Worm (Caenorhabditis elegans) whole organism, early embryonic: ENCODE data around the gene K08D12.4.

Source experiments
- ets-7 ChIP-seq: sonication (generic microtip); optimal IDR thresholded peaks from 2 replicates; lab custom pipeline; 2016; ENCODE audit warnings: missing genotype, missing genetic modification characterization, missing compliant biosample characterization
- pes-1 ChIP-seq: fragments of 200-800 bp; sonication (Bioruptor generic); IDR thresholded peaks from 2 replicates; pipeline ENCODE4 v1.3.6; 2022; ENCODE audit warnings: missing genetic modification reagents, missing genetic modification characterization, missing compliant biosample characterization

ce11 chrIV:1722953-1723352 lies 15.9 kb downstream of the K08D12.4 start:
- TF ChIP-seq ets-7 (tag; lab: Kevin White, UChicago) (no peak), pes-1 (no peak)
